Worm (Caenorhabditis elegans) whole organism, L2 larva: Measurements from ENCODE around the gene str-264.

Experiments
- C34F6.9 ChIP-seq: fragments of 150-350 bp; optimal IDR thresholded peaks from 2 replicates; lab custom pipeline; 2014; ENCODE audit warnings: missing biosample characterization, missing genetic modification characterization
- F13H6.1 ChIP-seq: sonication (generic microtip); optimal IDR thresholded peaks from 2 replicates; lab custom pipeline; 2016; ENCODE audit warnings: missing genetic modification characterization, missing compliant biosample characterization
- R02D3.7 ChIP-seq: fragments of 150-350 bp; optimal IDR thresholded peaks from 2 replicates; lab custom pipeline; 2014; ENCODE audit warnings: missing biosample characterization, missing genetic modification characterization
- Y55F3AM.14 ChIP-seq: fragments of 200-800 bp; sonication (Bioruptor generic); optimal IDR thresholded peaks from 2 replicates; lab custom pipeline; 2018; ENCODE audit warnings: mild to moderate bottlenecking, missing genetic modification characterization, missing compliant biosample characterization
- alr-1 ChIP-seq: fragments of 150-350 bp; optimal IDR thresholded peaks from 2 replicates; lab custom pipeline; 2014; ENCODE audit warnings: missing biosample characterization, missing genetic modification characterization
- aly-2 ChIP-seq: fragments of 150-350 bp; optimal IDR thresholded peaks from 2 replicates; lab custom pipeline; 2014; ENCODE audit warnings: missing biosample characterization, missing genetic modification characterization
- ama-1 ChIP-seq: fragments of 150-350 bp; optimal IDR thresholded peaks from 2 replicates; lab custom pipeline; 2018; ENCODE audit warnings: inconsistent platforms
- crh-2 ChIP-seq: sonication (generic microtip); optimal IDR thresholded peaks from 2 replicates; lab custom pipeline; 2017; ENCODE audit warnings: missing biosample characterization, missing genetic modification characterization
- dmd-4 ChIP-seq: sonication (generic microtip); optimal IDR thresholded peaks from 2 replicates; lab custom pipeline; 2017; ENCODE audit warnings: missing biosample characterization, missing genetic modification characterization
- egl-27 ChIP-seq: sonication (generic microtip); optimal IDR thresholded peaks from 3 replicates; lab custom pipeline; 2017; ENCODE audit warnings: missing biosample characterization, missing genetic modification reagents, missing genetic modification characterization
- elt-3 ChIP-seq: sonication (generic microtip); optimal IDR thresholded peaks from 2 replicates; lab custom pipeline; 2017; ENCODE audit warnings: missing biosample characterization, missing genetic modification characterization
- fos-1 ChIP-seq: fragments of 150-350 bp; optimal IDR thresholded peaks from 2 replicates; lab custom pipeline; 2014; ENCODE audit warnings: missing biosample characterization, missing genetic modification characterization
- lin-11 ChIP-seq: fragments of 150-350 bp; sonication (generic microtip); optimal IDR thresholded peaks from 2 replicates; lab custom pipeline; 2014; ENCODE audit warnings: missing biosample characterization, missing genetic modification characterization, inconsistent platforms, mixed read lengths
- lin-39 ChIP-seq: fragments of 150-350 bp; optimal IDR thresholded peaks from 2 replicates; lab custom pipeline; 2014; ENCODE audit warnings: missing biosample characterization, missing genetic modification reagents, missing genetic modification characterization
- lsy-2 ChIP-seq, 2 experiments: fragments of 150-350 bp in 1 of 2; sonication (generic microtip) in 1 of 2; optimal IDR thresholded peaks; 2 replicates each; lab custom pipeline; 2014 to 2017; ENCODE audit warnings: missing biosample characterization in 2 of 2, missing genetic modification characterization in 2 of 2
- mdl-1 ChIP-seq, 2 experiments: fragments of 150-350 bp in 1 of 2; sonication (generic microtip) in 1 of 2; optimal IDR thresholded peaks; 2 replicates each; lab custom pipeline; 2017; ENCODE audit warnings: missing biosample characterization in 2 of 2, missing genetic modification characterization in 2 of 2
- nhr-10 ChIP-seq: sonication (generic microtip); optimal IDR thresholded peaks from 2 replicates; lab custom pipeline; 2017; ENCODE audit warnings: missing biosample characterization, missing genetic modification characterization
- nhr-11 ChIP-seq: fragments of 150-350 bp; optimal IDR thresholded peaks from 2 replicates; lab custom pipeline; 2014; ENCODE audit warnings: missing biosample characterization, missing genetic modification characterization
- nhr-129 ChIP-seq: fragments of 150-350 bp; optimal IDR thresholded peaks from 2 replicates; lab custom pipeline; 2014; ENCODE audit warnings: missing biosample characterization, missing genetic modification characterization
- nhr-21 ChIP-seq: fragments of 150-350 bp; optimal IDR thresholded peaks from 2 replicates; lab custom pipeline; 2014; ENCODE audit warnings: missing biosample characterization, missing genetic modification characterization
- nhr-237 ChIP-seq: fragments of 150-350 bp; optimal IDR thresholded peaks from 2 replicates; lab custom pipeline; 2014; ENCODE audit warnings: missing biosample characterization, missing genetic modification characterization
- nhr-25 ChIP-seq: fragments of 150-350 bp; sonication (generic microtip); optimal IDR thresholded peaks from 3 replicates; lab custom pipeline; 2014; ENCODE audit warnings: missing biosample characterization, missing genetic modification characterization
- nhr-6 ChIP-seq: fragments of 150-350 bp; optimal IDR thresholded peaks from 2 replicates; lab custom pipeline; 2014; ENCODE audit warnings: missing biosample characterization, missing genetic modification characterization
- nhr-77 ChIP-seq: fragments of 150-350 bp; optimal IDR thresholded peaks from 2 replicates; lab custom pipeline; 2014; ENCODE audit warnings: missing biosample characterization, missing genetic modification characterization
- sem-4 ChIP-seq: fragments of 150-350 bp; optimal IDR thresholded peaks from 2 replicates; lab custom pipeline; 2014; ENCODE audit warnings: missing biosample characterization, missing genetic modification reagents, missing genetic modification characterization
- skn-1 ChIP-seq: sonication (generic microtip); optimal IDR thresholded peaks from 2 replicates; lab custom pipeline; 2017; ENCODE audit warnings: missing biosample characterization, missing genetic modification characterization
- sma-3 ChIP-seq: sonication (generic microtip); optimal IDR thresholded peaks from 2 replicates; lab custom pipeline; 2016; ENCODE audit warnings: missing genetic modification reagents, missing genetic modification characterization, missing compliant biosample characterization
- sma-9 ChIP-seq, 2 experiments: fragments of 150-350 bp in 1 of 2; sonication (generic microtip) in 1 of 2; optimal IDR thresholded peaks; 2 replicates each; lab custom pipeline; 2014 to 2016; ENCODE audit warnings: missing genetic modification characterization in 2 of 2, mild to moderate bottlenecking in 1 of 2, missing biosample characterization in 1 of 2, missing compliant biosample characterization in 1 of 2, missing genetic modification reagents in 1 of 2, moderate library complexity in 1 of 2
- snpc-4 ChIP-seq: fragments of 150-350 bp; optimal IDR thresholded peaks from 2 replicates; lab custom pipeline; 2014; ENCODE audit warnings: missing biosample characterization, missing genetic modification characterization
- unc-39 ChIP-seq: fragments of 150-350 bp; optimal IDR thresholded peaks from 2 replicates; lab custom pipeline; 2014; ENCODE audit warnings: missing biosample characterization, missing genetic modification characterization
- unc-55 ChIP-seq: fragments of 150-350 bp; sonication (generic microtip); optimal IDR thresholded peaks from 3 replicates; lab custom pipeline; 2014; ENCODE audit warnings: missing biosample characterization, missing genetic modification reagents, missing genetic modification characterization
- zag-1 ChIP-seq: fragments of 150-350 bp; optimal IDR thresholded peaks from 2 replicates; lab custom pipeline; 2014; ENCODE audit warnings: missing biosample characterization, missing genetic modification characterization
- ztf-1 ChIP-seq: fragments of 200-800 bp; sonication (Bioruptor generic); conservative IDR thresholded peaks from 2 replicates; pipeline ENCODE4 v1.3.6; 2022; ENCODE audit warnings: missing genetic modification characterization, missing compliant biosample characterization

The str-264 gene

DNA sequence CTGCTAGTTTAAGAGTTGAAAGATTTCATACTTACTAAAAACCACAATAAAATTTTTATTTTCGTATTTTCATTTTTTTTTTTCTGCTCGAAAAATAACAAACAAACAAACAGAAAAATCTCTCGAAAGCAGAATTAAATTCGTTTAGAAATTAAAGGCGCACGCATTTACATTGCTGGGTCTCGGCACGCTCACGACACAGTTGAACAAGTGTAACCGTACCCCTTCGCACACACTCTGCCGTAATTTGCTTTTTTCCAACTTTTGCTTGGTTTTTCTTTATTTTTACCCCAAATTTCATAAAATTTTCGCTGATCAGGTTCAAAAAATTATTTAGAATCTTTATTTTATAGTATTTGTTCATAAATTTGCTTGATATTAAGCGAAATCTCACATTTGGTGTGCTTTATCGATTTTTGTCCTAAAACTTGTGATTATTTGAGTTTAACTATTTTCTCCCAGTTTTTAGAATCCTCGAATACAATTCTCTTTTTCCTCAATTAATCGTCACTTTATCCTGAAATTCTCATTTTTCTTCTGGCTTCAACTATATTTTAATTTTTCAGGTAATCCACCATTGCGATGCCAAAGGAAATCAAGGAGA, 19.3 kb upstream of the str-264 start, which contains the start of gene rpl-38 (continued):
- peak; percentile 82 for TF ChIP-seq nhr-25 (tag; lab: Kevin White, UChicago)
- peak; percentile 72 for TF ChIP-seq nhr-21 (tag; lab: Kevin White, UChicago)
- no peak for TF ChIP-seq lin-39 (tag; lab: Kevin White, UChicago)
- no peak for TF ChIP-seq sem-4 (tag; lab: Kevin White, UChicago)
- peak; percentile 80 for TF ChIP-seq snpc-4 (tag; lab: Kevin White, UChicago)
- peak; percentile 86 for TF ChIP-seq sma-9 (GFP tag; optimal IDR thresholded peaks at IDR 0.05; lab: Kevin White, UChicago)
- no peak for TF ChIP-seq sma-9 (tag; optimal IDR thresholded peaks at IDR 0.05; lab: Kevin White, UChicago)
- no peak for TF ChIP-seq nhr-237 (tag; lab: Kevin White, UChicago)
- TF ChIP-seq unc-39 = no peak
- TF ChIP-seq Y55F3AM.14 (GFP tag; lab: Kevin White, UChicago) = no peak
- TF ChIP-seq sma-3 = peak; percentile 65
- peak; percentile 43 for TF ChIP-seq egl-27 (tag; lab: Kevin White, UChicago)
- peak; percentile 95 for TF ChIP-seq unc-55 (GFP tag; lab: Kevin White, UChicago)
- no peak for TF ChIP-seq nhr-11 (tag; lab: Kevin White, UChicago)
- TF ChIP-seq alr-1 (tag; lab: Kevin White, UChicago) = no peak
- TF ChIP-seq nhr-10 (tag; lab: Kevin White, UChicago) = no peak
- TF ChIP-seq elt-3 (tag; lab: Kevin White, UChicago) = no peak
- TF ChIP-seq R02D3.7 (tag; lab: Kevin White, UChicago) = peak; percentile 45
- TF ChIP-seq crh-2 (tag; lab: Kevin White, UChicago) = peak; percentile 86

DNA sequence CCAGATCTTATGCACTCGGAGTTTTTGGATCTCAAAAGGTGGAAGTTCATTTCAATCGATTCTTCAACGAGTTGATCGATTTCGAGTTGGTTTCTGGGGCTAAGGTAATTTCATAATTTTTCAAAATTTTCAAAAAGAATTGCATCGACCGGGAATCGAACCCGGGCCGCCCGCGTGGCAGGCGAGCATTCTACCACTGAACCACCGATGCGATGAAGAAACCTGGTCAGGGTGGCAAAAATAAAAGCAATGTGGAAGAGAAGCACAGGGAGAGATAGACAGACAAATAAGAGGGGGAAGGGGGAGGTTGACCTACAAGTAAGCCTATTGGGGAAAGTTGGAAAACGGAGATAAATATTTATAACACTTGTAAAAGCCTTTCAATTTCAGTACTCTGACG, 12.7 kb upstream of the str-264 start:
- TF ChIP-seq sem-4 (tag; lab: Kevin White, UChicago) (no peak), snpc-4 (tag; lab: Kevin White, UChicago) (peak; percentile 17), zag-1 (tag; lab: Kevin White, UChicago) (no peak), F13H6.1 (tag; lab: Kevin White, UChicago) (peak; percentile 12), aly-2 (tag; lab: Kevin White, UChicago) (no peak), crh-2 (tag; lab: Kevin White, UChicago) (peak; percentile 84), Y55F3AM.14 (GFP tag; lab: Kevin White, UChicago) (no peak), fos-1 (peak; percentile 54), nhr-129 (tag; lab: Kevin White, UChicago) (peak; percentile 43), skn-1 (tag; lab: Kevin White, UChicago) (no peak), nhr-77 (tag; lab: Kevin White, UChicago) (no peak), sma-9 (GFP tag; optimal IDR thresholded peaks at IDR 0.05; lab: Kevin White, UChicago) (peak; percentile 22), sma-9 (tag; optimal IDR thresholded peaks at IDR 0.05; lab: Kevin White, UChicago) (no peak), nhr-25 (tag; lab: Kevin White, UChicago) (no peak), ama-1 (no peak), lsy-2 (tag; optimal IDR thresholded peaks at IDR 0.05; lab: Kevin White, UChicago) (peak in 1 of 2 experiments; percentile 28), egl-27 (tag; lab: Kevin White, UChicago) (peak; percentile 4), sma-3 (peak; percentile 48), lin-11 (tag; lab: Kevin White, UChicago) (peak; percentile 42)

DNA sequence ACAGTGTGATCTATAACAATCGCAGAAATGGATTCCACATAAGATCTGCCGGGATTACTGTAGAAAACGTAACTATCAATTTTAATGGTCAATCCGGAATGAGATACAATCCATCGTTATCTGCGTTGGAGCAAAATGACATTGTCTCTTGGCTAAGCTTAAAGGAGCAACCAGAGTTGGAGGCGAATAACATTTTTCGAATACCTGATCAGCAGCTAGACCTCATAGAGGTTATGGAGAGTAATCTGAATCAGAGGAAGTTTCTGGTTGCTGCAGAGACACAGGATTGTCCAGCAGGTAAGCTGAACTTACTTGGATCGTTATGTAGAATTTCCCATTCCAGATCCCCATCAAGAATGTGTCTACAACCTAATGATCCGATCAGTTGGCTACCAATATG, 11.2 kb upstream of the str-264 start:
- TF ChIP-seq lin-11 (tag; lab: Kevin White, UChicago) = no peak
- TF ChIP-seq C34F6.9 (tag; lab: Kevin White, UChicago) = no peak
- no peak for TF ChIP-seq ztf-1 (GFP tag; lab: Robert Waterston, UW)
- no peak for TF ChIP-seq nhr-129 (tag; lab: Kevin White, UChicago)
- TF ChIP-seq nhr-6 (tag; lab: Kevin White, UChicago) = no peak
- no peak for TF ChIP-seq unc-55 (GFP tag; lab: Kevin White, UChicago)
- no peak for TF ChIP-seq nhr-10 (tag; lab: Kevin White, UChicago)
- no peak for TF ChIP-seq nhr-21 (tag; lab: Kevin White, UChicago)
- no peak for TF ChIP-seq nhr-77 (tag; lab: Kevin White, UChicago)
- no peak for TF ChIP-seq zag-1 (tag; lab: Kevin White, UChicago)
- TF ChIP-seq mdl-1 (tag; optimal IDR thresholded peaks at IDR 0.05; lab: Kevin White, UChicago) = no peak
- TF ChIP-seq Y55F3AM.14 (GFP tag; lab: Kevin White, UChicago) = no peak
- TF ChIP-seq alr-1 (tag; lab: Kevin White, UChicago) = no peak
- no peak for TF ChIP-seq sma-9 (GFP tag; optimal IDR thresholded peaks at IDR 0.05; lab: Kevin White, UChicago)
- TF ChIP-seq sma-9 (tag; optimal IDR thresholded peaks at IDR 0.05; lab: Kevin White, UChicago) = no peak

DNA sequence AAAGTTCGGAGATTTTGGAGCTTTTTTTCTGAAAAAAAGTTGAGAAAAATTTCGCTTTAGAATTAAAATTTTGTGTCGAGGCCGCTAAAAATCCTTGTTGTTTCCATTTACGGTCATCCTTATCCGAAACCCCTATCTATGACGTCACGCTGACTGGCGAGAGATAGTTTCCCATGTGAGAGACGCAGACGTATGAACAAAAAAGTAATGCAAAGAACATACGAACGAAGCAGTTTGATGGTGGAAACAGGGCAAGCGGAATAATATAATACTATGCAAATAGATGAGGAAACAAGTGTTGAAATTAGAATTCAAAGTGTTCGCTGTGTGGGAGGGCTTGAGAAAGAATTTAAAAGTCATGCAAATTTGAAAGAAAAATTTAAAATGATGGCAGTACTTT, 6.7 kb upstream of the str-264 start:
- no peak for TF ChIP-seq egl-27 (tag; lab: Kevin White, UChicago)
- TF ChIP-seq dmd-4 = no peak
- TF ChIP-seq sma-9 (GFP tag; optimal IDR thresholded peaks at IDR 0.05; lab: Kevin White, UChicago) = peak; percentile 41
- no peak for TF ChIP-seq sma-9 (tag; optimal IDR thresholded peaks at IDR 0.05; lab: Kevin White, UChicago)
- TF ChIP-seq fos-1 = peak; percentile 36
- TF ChIP-seq snpc-4 (tag; lab: Kevin White, UChicago) = no peak
